Worm (Caenorhabditis elegans) whole organism, L2 larva: ENCODE measurements around the gene C27F2.6.
A peak's percentile ranks its signal among the peaks of the same experiment; 100 is the strongest.

ENCODE experiments used
- F13H6.1 ChIP-seq: sonication (generic microtip); optimal IDR thresholded peaks from 2 replicates; lab custom pipeline; 2016; ENCODE audit warnings: missing genetic modification characterization, missing compliant biosample characterization
- R02D3.7 ChIP-seq: fragments of 150-350 bp; optimal IDR thresholded peaks from 2 replicates; lab custom pipeline; 2014; ENCODE audit warnings: missing biosample characterization, missing genetic modification characterization
- ZK546.5 ChIP-seq: sonication (generic microtip); optimal IDR thresholded peaks from 2 replicates; lab custom pipeline; 2017; ENCODE audit warnings: missing biosample characterization, missing genetic modification characterization
- alr-1 ChIP-seq: fragments of 150-350 bp; optimal IDR thresholded peaks from 2 replicates; lab custom pipeline; 2014; ENCODE audit warnings: missing biosample characterization, missing genetic modification characterization
- aly-2 ChIP-seq: fragments of 150-350 bp; optimal IDR thresholded peaks from 2 replicates; lab custom pipeline; 2014; ENCODE audit warnings: missing biosample characterization, missing genetic modification characterization
- ama-1 ChIP-seq: fragments of 150-350 bp; optimal IDR thresholded peaks from 2 replicates; lab custom pipeline; 2018; ENCODE audit warnings: inconsistent platforms
- blmp-1 ChIP-seq: sonication (generic microtip); optimal IDR thresholded peaks from 2 replicates; lab custom pipeline; 2017; ENCODE audit warnings: missing genetic modification characterization, mild to moderate bottlenecking, missing compliant biosample characterization, antibody characterized with exemption, moderate library complexity; ENCODE audit not compliant: insufficient read depth
- ceh-16 ChIP-seq: fragments of 150-350 bp; optimal IDR thresholded peaks from 2 replicates; lab custom pipeline; 2014; ENCODE audit warnings: missing biosample characterization, missing genetic modification characterization
- ceh-82 ChIP-seq: fragments of 150-350 bp; optimal IDR thresholded peaks from 2 replicates; lab custom pipeline; 2014; ENCODE audit warnings: missing biosample characterization, missing genetic modification characterization
- crh-2 ChIP-seq: sonication (generic microtip); optimal IDR thresholded peaks from 2 replicates; lab custom pipeline; 2017; ENCODE audit warnings: missing biosample characterization, missing genetic modification characterization
- dmd-4 ChIP-seq: sonication (generic microtip); optimal IDR thresholded peaks from 2 replicates; lab custom pipeline; 2017; ENCODE audit warnings: missing biosample characterization, missing genetic modification characterization
- egl-27 ChIP-seq: sonication (generic microtip); optimal IDR thresholded peaks from 3 replicates; lab custom pipeline; 2017; ENCODE audit warnings: missing biosample characterization, missing genetic modification reagents, missing genetic modification characterization
- elt-3 ChIP-seq: sonication (generic microtip); optimal IDR thresholded peaks from 2 replicates; lab custom pipeline; 2017; ENCODE audit warnings: missing biosample characterization, missing genetic modification characterization
- lin-11 ChIP-seq: fragments of 150-350 bp; sonication (generic microtip); optimal IDR thresholded peaks from 2 replicates; lab custom pipeline; 2014; ENCODE audit warnings: missing biosample characterization, missing genetic modification characterization, inconsistent platforms, mixed read lengths
- lin-39 ChIP-seq: fragments of 150-350 bp; optimal IDR thresholded peaks from 2 replicates; lab custom pipeline; 2014; ENCODE audit warnings: missing biosample characterization, missing genetic modification reagents, missing genetic modification characterization
- lsy-2 ChIP-seq, 2 experiments: fragments of 150-350 bp in 1 of 2; sonication (generic microtip) in 1 of 2; optimal IDR thresholded peaks; 2 replicates each; lab custom pipeline; 2014 to 2017; ENCODE audit warnings: missing biosample characterization in 2 of 2, missing genetic modification characterization in 2 of 2
- mab-5 ChIP-seq: fragments of 150-350 bp; optimal IDR thresholded peaks from 2 replicates; lab custom pipeline; 2014; ENCODE audit warnings: missing biosample characterization, missing genetic modification characterization
- mbf-1 ChIP-seq: sonication (generic microtip); optimal IDR thresholded peaks from 2 replicates; lab custom pipeline; 2017; ENCODE audit warnings: missing biosample characterization, missing genetic modification characterization
- nhr-10 ChIP-seq: sonication (generic microtip); optimal IDR thresholded peaks from 2 replicates; lab custom pipeline; 2017; ENCODE audit warnings: missing biosample characterization, missing genetic modification characterization
- nhr-11 ChIP-seq: fragments of 150-350 bp; optimal IDR thresholded peaks from 2 replicates; lab custom pipeline; 2014; ENCODE audit warnings: missing biosample characterization, missing genetic modification characterization
- nhr-21 ChIP-seq: fragments of 150-350 bp; optimal IDR thresholded peaks from 2 replicates; lab custom pipeline; 2014; ENCODE audit warnings: missing biosample characterization, missing genetic modification characterization
- nhr-23 ChIP-seq: fragments of 150-350 bp; optimal IDR thresholded peaks from 2 replicates; lab custom pipeline; 2014; ENCODE audit warnings: missing biosample characterization, missing genetic modification reagents, missing genetic modification characterization
- nhr-25 ChIP-seq: fragments of 150-350 bp; sonication (generic microtip); optimal IDR thresholded peaks from 3 replicates; lab custom pipeline; 2014; ENCODE audit warnings: missing biosample characterization, missing genetic modification characterization
- nhr-77 ChIP-seq: fragments of 150-350 bp; optimal IDR thresholded peaks from 2 replicates; lab custom pipeline; 2014; ENCODE audit warnings: missing biosample characterization, missing genetic modification characterization
- peb-1 ChIP-seq: fragments of 150-350 bp; optimal IDR thresholded peaks from 2 replicates; lab custom pipeline; 2014; ENCODE audit warnings: missing biosample characterization, missing genetic modification characterization
- sem-4 ChIP-seq: fragments of 150-350 bp; optimal IDR thresholded peaks from 2 replicates; lab custom pipeline; 2014; ENCODE audit warnings: missing biosample characterization, missing genetic modification reagents, missing genetic modification characterization
- skn-1 ChIP-seq: sonication (generic microtip); optimal IDR thresholded peaks from 2 replicates; lab custom pipeline; 2017; ENCODE audit warnings: missing biosample characterization, missing genetic modification characterization
- sma-3 ChIP-seq: sonication (generic microtip); optimal IDR thresholded peaks from 2 replicates; lab custom pipeline; 2016; ENCODE audit warnings: missing genetic modification reagents, missing genetic modification characterization, missing compliant biosample characterization
- sma-9 ChIP-seq, 2 experiments: fragments of 150-350 bp in 1 of 2; sonication (generic microtip) in 1 of 2; optimal IDR thresholded peaks; 2 replicates each; lab custom pipeline; 2014 to 2016; ENCODE audit warnings: missing genetic modification characterization in 2 of 2, mild to moderate bottlenecking in 1 of 2, missing biosample characterization in 1 of 2, missing compliant biosample characterization in 1 of 2, missing genetic modification reagents in 1 of 2, moderate library complexity in 1 of 2
- snpc-4 ChIP-seq: fragments of 150-350 bp; optimal IDR thresholded peaks from 2 replicates; lab custom pipeline; 2014; ENCODE audit warnings: missing biosample characterization, missing genetic modification characterization
- unc-39 ChIP-seq: fragments of 150-350 bp; optimal IDR thresholded peaks from 2 replicates; lab custom pipeline; 2014; ENCODE audit warnings: missing biosample characterization, missing genetic modification characterization
- unc-55 ChIP-seq: fragments of 150-350 bp; sonication (generic microtip); optimal IDR thresholded peaks from 3 replicates; lab custom pipeline; 2014; ENCODE audit warnings: missing biosample characterization, missing genetic modification reagents, missing genetic modification characterization
- unc-62 ChIP-seq: fragments of 150-350 bp; optimal IDR thresholded peaks from 2 replicates; lab custom pipeline; 2014; ENCODE audit warnings: missing biosample characterization, missing genetic modification reagents, missing genetic modification characterization
- zag-1 ChIP-seq: fragments of 150-350 bp; optimal IDR thresholded peaks from 2 replicates; lab custom pipeline; 2014; ENCODE audit warnings: missing biosample characterization, missing genetic modification characterization
- ztf-1 ChIP-seq: fragments of 200-800 bp; sonication (Bioruptor generic); conservative IDR thresholded peaks from 2 replicates; pipeline ENCODE4 v1.3.6; 2022; ENCODE audit warnings: missing genetic modification characterization, missing compliant biosample characterization
- ztf-11 ChIP-seq: sonication (generic microtip); optimal IDR thresholded peaks from 2 replicates; lab custom pipeline; 2017; ENCODE audit warnings: missing biosample characterization, missing genetic modification characterization

Gene C27F2.6

ce11 chrIII:5013915-5014346 lies 33.7 kb upstream of the C27F2.6 start (continued):
- TF ChIP-seq crh-2 = peak; percentile 95
- TF ChIP-seq sma-3 (GFP tag; lab: Kevin White, UChicago) = peak; percentile 71
- TF ChIP-seq F13H6.1 (tag; lab: Kevin White, UChicago) = peak; percentile 94

DNA sequence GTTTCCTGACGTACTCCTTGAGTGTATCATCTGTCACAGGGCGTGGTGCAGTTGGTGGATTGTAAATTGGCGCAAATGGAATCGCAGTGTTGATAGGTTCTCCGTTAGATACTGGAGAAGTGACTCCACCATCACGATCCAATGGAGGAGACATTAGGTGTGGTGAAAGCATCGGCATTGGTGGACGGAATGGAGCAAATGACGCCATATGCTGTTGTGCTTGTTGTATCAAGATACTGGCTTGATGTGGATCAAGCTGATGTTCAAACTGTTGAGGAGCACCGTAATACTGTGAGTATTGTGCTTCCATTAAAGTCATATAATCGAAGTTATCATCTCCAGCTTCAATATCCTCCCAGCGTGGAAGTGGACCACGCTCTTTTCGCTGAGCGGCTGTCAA lies 32.2 kb upstream of the C27F2.6 start:
- TF ChIP-seq ama-1 (lab: Kevin White, UChicago) (no peak), elt-3 (tag; lab: Kevin White, UChicago) (no peak), sem-4 (tag; lab: Kevin White, UChicago) (no peak), egl-27 (tag; lab: Kevin White, UChicago) (no peak), R02D3.7 (tag; lab: Kevin White, UChicago) (no peak), ZK546.5 (tag; lab: Kevin White, UChicago) (no peak), ztf-11 (tag; lab: Kevin White, UChicago) (no peak), mab-5 (tag; lab: Kevin White, UChicago) (no peak), peb-1 (tag; lab: Kevin White, UChicago) (no peak), lin-11 (tag; lab: Kevin White, UChicago) (no peak), nhr-23 (tag; lab: Kevin White, UChicago) (no peak), nhr-11 (tag; lab: Kevin White, UChicago) (no peak), ztf-1 (GFP tag; lab: Robert Waterston, UW) (no peak), sma-3 (GFP tag; lab: Kevin White, UChicago) (no peak), unc-39 (tag; lab: Kevin White, UChicago) (no peak)

ce11 chrIII:5010723-5011122 lies 30.5 kb upstream of the C27F2.6 start:
- TF ChIP-seq unc-62 (GFP tag; lab: Kevin White, UChicago) (no peak), ama-1 (lab: Kevin White, UChicago) (no peak), elt-3 (tag; lab: Kevin White, UChicago) (no peak), mab-5 (tag; lab: Kevin White, UChicago) (no peak), nhr-21 (tag; lab: Kevin White, UChicago) (no peak), unc-55 (GFP tag; lab: Kevin White, UChicago) (no peak), nhr-25 (tag; lab: Kevin White, UChicago) (no peak), lsy-2 (tag; optimal IDR thresholded peaks at IDR 0.05; lab: Kevin White, UChicago) (no peak), sem-4 (tag; lab: Kevin White, UChicago) (no peak), mbf-1 (tag; lab: Kevin White, UChicago) (no peak), alr-1 (no peak), skn-1 (tag; lab: Kevin White, UChicago) (no peak), aly-2 (tag; lab: Kevin White, UChicago) (no peak), sma-9 (GFP tag; optimal IDR thresholded peaks at IDR 0.05; lab: Kevin White, UChicago) (no peak), sma-9 (tag; optimal IDR thresholded peaks at IDR 0.05; lab: Kevin White, UChicago) (no peak), snpc-4 (no peak)
- TF ChIP-seq, all 48 proteins: peak for 0

ce11 chrIII:5008730-5009129 lies 28.5 kb upstream of the C27F2.6 start, which contains the start of gene R144.11:
TSS of gene R144.11 (minus strand) at chrIII:5008830.
- TF ChIP-seq sma-3 (GFP tag; lab: Kevin White, UChicago) = no peak
- peak; percentile 2 for TF ChIP-seq aly-2 (tag; lab: Kevin White, UChicago)
- TF ChIP-seq lin-11 (tag; lab: Kevin White, UChicago) = no peak

- no peak for TF ChIP-seq ceh-16
Observed at ce11 chrIII:5006881-5007280, 26.6 kb upstream of the C27F2.6 start, which contains the start of gene R144.12. TSS of gene R144.12 (minus strand) at chrIII:5006981.

DNA sequence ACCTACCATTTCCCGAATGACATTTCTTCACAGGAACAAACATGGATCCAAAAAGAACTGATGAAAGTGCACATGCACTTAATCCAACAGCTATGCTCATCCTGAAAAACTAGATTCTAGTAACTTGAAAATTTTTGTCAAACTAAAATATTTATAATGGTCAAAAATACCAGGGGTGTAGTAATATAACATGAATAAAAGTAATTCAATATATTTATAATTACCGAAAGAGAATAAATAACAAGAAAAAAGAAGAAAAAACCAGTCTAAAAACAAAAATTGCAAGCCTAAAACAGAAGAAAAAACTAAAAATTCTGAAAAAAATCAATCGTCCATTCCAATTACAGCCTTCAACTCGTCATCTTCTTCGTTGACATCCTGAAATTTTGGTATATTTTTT lies 24.4 kb upstream of the C27F2.6 start, which contains the start of gene R144.6:
Gene R144.6 (minus strand): TSS at position 101 of the 400 bp plus-strand sequence.
- no peak for TF ChIP-seq nhr-11 (tag; lab: Kevin White, UChicago)
- TF ChIP-seq zag-1 = no peak
- TF ChIP-seq lin-39 = no peak
- no peak for TF ChIP-seq elt-3 (tag; lab: Kevin White, UChicago)
- TF ChIP-seq aly-2 (tag; lab: Kevin White, UChicago) = no peak
- TF ChIP-seq dmd-4 (tag; lab: Kevin White, UChicago) = no peak
- no peak for TF ChIP-seq ZK546.5 (tag; lab: Kevin White, UChicago)
- no peak for TF ChIP-seq nhr-77 (tag; lab: Kevin White, UChicago)
- TF ChIP-seq ceh-82 = no peak
- no peak for TF ChIP-seq snpc-4
- no peak for TF ChIP-seq blmp-1 (tag; lab: Kevin White, UChicago)
- TF ChIP-seq nhr-10 (tag; lab: Kevin White, UChicago) = no peak
- TF ChIP-seq egl-27 (tag; lab: Kevin White, UChicago) = no peak
- TF ChIP-seq ceh-16 = no peak
